Fruit fly (Drosophila melanogaster): ENCODE results near the gene Pde1c.

DNA sequence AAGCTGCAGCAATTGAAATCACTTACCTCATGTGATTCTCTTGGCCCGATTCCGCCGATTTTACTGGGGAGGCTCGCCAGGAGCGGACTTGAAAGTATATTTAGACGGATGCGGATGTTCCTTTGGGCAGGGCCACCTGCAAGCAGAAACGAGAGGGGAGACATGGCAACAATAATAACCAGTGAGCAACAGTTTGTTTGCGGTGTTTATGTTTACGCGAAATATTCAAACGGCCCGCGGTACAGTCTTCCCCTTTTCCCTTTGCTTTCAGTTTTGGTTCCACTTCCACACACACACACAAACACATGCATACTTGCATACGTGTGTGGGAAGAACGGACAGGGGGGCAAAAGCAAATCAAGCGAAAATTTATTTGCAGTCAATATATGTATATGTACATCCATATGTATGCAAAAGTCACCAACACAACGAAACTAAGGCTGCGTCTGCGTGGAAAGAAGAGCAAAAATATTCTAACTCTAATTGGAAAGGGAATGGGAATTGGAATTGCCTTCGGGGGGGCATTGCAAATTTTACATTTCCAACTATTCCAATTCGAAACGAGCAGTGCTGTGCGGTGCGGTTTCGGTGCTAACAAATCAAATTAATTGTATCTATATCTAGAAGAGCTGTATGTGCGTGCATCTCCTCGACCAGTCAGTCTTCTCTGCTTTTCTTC is 122.2 kb downstream of the Pde1c start:
- TF ChIP-seq OdsH (GFP tag; optimal IDR thresholded peaks at IDR 0.05) (peak; percentile 1), h (GFP tag; optimal IDR thresholded peaks at IDR 0.05) (no peak), pan (optimal IDR thresholded peaks at IDR 0.05) (no peak), sage (GFP tag; optimal IDR thresholded peaks at IDR 0.05) (no peak), psq (GFP tag; optimal IDR thresholded peaks at IDR 0.05) (no peak), Dfd (GFP tag; optimal IDR thresholded peaks at IDR 0.05) (no peak), GATAd (GFP tag; optimal IDR thresholded peaks at IDR 0.05) (no peak), CG9705 (GFP tag; optimal IDR thresholded peaks at IDR 0.05) (no peak)
